Fruit fly (Drosophila melanogaster) whole organism, pupa: ENCODE results near the gene Octbeta2R.

Source experiments
- CG12605 ChIP-seq: fragments of 200-800 bp; sonication (Bioruptor generic); IDR thresholded peaks from 2 replicates; pipeline ENCODE4 v1.3.6; 2022; ENCODE audit warnings: missing biosample characterization, missing genetic modification characterization
- CG13204 ChIP-seq: fragments of 200-800 bp; sonication (Bioruptor generic); optimal IDR thresholded peaks from 2 replicates; lab custom pipeline; 2018; ENCODE audit warnings: missing biosample characterization, mild to moderate bottlenecking, missing genetic modification characterization, moderate library complexity
- CG15710 ChIP-seq: fragments of 200-800 bp; sonication (Bioruptor generic); optimal IDR thresholded peaks from 2 replicates; lab custom pipeline; 2018; ENCODE audit warnings: missing biosample characterization, mild to moderate bottlenecking, missing genetic modification characterization, moderate library complexity
- CG17806 ChIP-seq: fragments of 200-800 bp; sonication (Bioruptor generic); optimal IDR thresholded peaks from 2 replicates; lab custom pipeline; 2018; ENCODE audit warnings: missing biosample characterization, mild to moderate bottlenecking, missing genetic modification characterization, moderate library complexity
- D1 ChIP-seq: fragments of 200-800 bp; sonication (Bioruptor generic); optimal IDR thresholded peaks from 2 replicates; lab custom pipeline; 2018; ENCODE audit warnings: missing biosample characterization, mild to moderate bottlenecking, missing genetic modification characterization, moderate library complexity
- EcR ChIP-seq: fragments of 200-800 bp; sonication (Bioruptor generic); optimal IDR thresholded peaks from 3 replicates; lab custom pipeline; 2019; ENCODE audit warnings: missing biosample characterization, missing genetic modification characterization, mild to moderate bottlenecking, moderate library complexity, missing genetic modification reagents
- Pif1A ChIP-seq: fragments of 200-800 bp; sonication (Bioruptor generic); optimal IDR thresholded peaks from 3 replicates; lab custom pipeline; 2016; ENCODE audit warnings: missing biosample characterization, missing genetic modification characterization
- Snoo ChIP-seq: fragments of 200-800 bp; sonication (Bioruptor generic); optimal IDR thresholded peaks from 3 replicates; lab custom pipeline; 2017; ENCODE audit warnings: missing biosample characterization, mild to moderate bottlenecking, missing genetic modification characterization, inconsistent platforms
- rn ChIP-seq: fragments of 200-800 bp; sonication (Bioruptor generic); IDR thresholded peaks from 2 replicates; pipeline ENCODE4 v1.3.6; 2022; ENCODE audit warnings: missing biosample characterization, missing genetic modification characterization

DNA sequence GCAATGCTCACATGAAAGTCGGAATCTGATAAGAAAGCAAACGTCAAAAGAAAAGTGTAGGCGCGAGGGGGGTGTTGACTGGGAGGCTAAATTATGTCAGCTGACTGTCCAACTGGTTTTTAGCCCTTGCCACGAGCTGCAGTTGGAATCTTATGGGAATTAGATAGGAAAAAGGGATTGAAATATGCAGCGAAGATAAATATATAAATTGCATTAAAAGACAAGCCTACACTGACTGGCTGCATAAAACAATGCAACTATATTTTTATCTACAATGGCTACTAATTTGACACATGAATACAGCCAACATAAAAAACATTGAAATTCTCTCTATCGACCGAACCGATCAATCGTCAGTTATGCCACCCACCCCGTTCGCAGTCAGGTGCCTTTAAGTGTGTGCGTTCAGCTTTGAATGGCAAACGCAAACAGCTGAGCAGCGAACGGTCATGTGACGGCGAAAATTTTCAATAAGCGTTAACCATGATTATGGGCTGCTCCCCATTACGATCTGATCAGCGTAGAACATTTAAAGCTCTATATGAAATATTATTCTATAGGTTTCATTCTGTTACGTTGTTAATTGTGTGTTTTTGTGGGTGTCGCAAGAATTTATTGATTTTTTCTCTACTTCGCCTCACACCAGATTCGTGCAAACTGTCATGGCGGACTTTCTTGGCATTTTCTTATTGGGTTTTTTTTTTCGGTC is 31.3 kb upstream of the Octbeta2R start:
- TF ChIP-seq rn (GFP tag; lab: Robert Waterston, UW) = no peak
- TF ChIP-seq CG12605 = no peak
- TF ChIP-seq D1 (tag; lab: Kevin White, UChicago) = no peak
- no peak for TF ChIP-seq CG15710
- no peak for TF ChIP-seq Snoo (tag; lab: Kevin White, UChicago)
- no peak for TF ChIP-seq Pif1A
- no peak for TF ChIP-seq CG13204 (GFP tag; lab: Kevin White, UChicago)
- no peak for TF ChIP-seq EcR (GFP tag; lab: Kevin White, UChicago)
- TF ChIP-seq CG17806 (tag; lab: Kevin White, UChicago) = no peak
